Worm (Caenorhabditis elegans) whole organism, midembryonic: ENCODE results near the gene tsp-8.

Experiments
- T22C8.4 ChIP-seq: fragments of 200-800 bp; sonication (Bioruptor generic); IDR thresholded peaks from 2 replicates; pipeline ENCODE4 v1.3.6; 2022; ENCODE audit warnings: missing genetic modification characterization, missing compliant biosample characterization
- flt-1 ChIP-seq: fragments of 200-800 bp; sonication (Bioruptor generic); IDR thresholded peaks from 2 replicates; pipeline ENCODE4 v1.3.6; 2022; ENCODE audit warnings: missing genetic modification characterization, missing compliant biosample characterization
- klf-2 ChIP-seq: fragments of 200-800 bp; sonication (Bioruptor generic); conservative IDR thresholded peaks from 2 replicates; pipeline ENCODE4 v1.3.6; 2022; ENCODE audit warnings: missing genetic modification reagents, missing genetic modification characterization, missing compliant biosample characterization
- med-1 ChIP-seq: sonication (generic microtip); optimal IDR thresholded peaks from 2 replicates; lab custom pipeline; 2017; ENCODE audit warnings: missing genetic modification characterization, mild to moderate bottlenecking, missing compliant biosample characterization, antibody characterized with exemption, missing genetic modification reagents; ENCODE audit not compliant: insufficient read depth
- ref-1 ChIP-seq: fragments of 200-800 bp; sonication (Bioruptor generic); conservative IDR thresholded peaks from 2 replicates; pipeline ENCODE4 v1.3.6; 2022; ENCODE audit warnings: missing genetic modification reagents, missing genetic modification characterization, missing compliant biosample characterization
- tab-1 ChIP-seq: fragments of 200-800 bp; sonication (Bioruptor generic); IDR thresholded peaks from 2 replicates; pipeline ENCODE4 v1.3.6; 2022; ENCODE audit warnings: missing genetic modification characterization, missing compliant biosample characterization
- ztf-23 ChIP-seq: fragments of 200-800 bp; sonication (Bioruptor generic); IDR thresholded peaks from 2 replicates; pipeline ENCODE4 v1.3.6; 2022; ENCODE audit warnings: missing genetic modification reagents, missing genetic modification characterization, missing compliant biosample characterization
- ztf-29 ChIP-seq: fragments of 200-800 bp; sonication (Bioruptor generic); IDR thresholded peaks from 2 replicates; pipeline ENCODE4 v1.3.6; 2022; ENCODE audit warnings: missing genetic modification reagents, missing genetic modification characterization, missing compliant biosample characterization

DNA sequence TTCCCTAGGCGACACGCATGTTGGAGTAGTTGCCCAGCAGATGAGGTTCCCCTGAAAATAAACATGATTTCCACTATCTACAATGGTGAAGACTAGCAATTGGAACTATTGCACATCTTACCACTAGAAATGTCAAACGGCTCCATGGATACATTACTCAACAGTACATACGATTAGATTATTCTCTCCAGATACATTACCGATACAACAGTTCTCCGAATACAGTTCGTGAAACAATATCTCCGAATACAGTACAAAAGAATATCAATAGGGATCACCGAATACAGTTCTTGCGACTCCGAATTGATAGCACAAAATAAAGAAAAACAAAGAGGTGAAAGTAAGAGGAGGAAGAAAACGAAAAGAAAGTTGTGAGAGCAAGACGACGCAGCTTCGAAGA, 14.5 kb upstream of the tsp-8 start, which contains the start of gene C05G5.7:
- TF ChIP-seq med-1 (GFP tag; lab: Kevin White, UChicago) (no peak), flt-1 (GFP tag; lab: Robert Waterston, UW) (no peak), tab-1 (GFP tag; lab: Robert Waterston, UW) (no peak), ztf-29 (no peak), ztf-23 (no peak), ref-1 (GFP tag; lab: Robert Waterston, UW) (no peak), klf-2 (GFP tag; lab: Robert Waterston, UW) (no peak), T22C8.4 (no peak)
